Fruit fly (Drosophila melanogaster) Kc167 (cell line): Measurements from ENCODE around the gene Proc.

ENCODE experiments used
- Myc ChIP-seq: fragments of >200 bp; optimal IDR thresholded peaks from 2 replicates; lab custom pipeline; 2017; ENCODE audit warnings: missing external identifiers
- Sin3A ChIP-seq: fragments of >200 bp; optimal IDR thresholded peaks from 2 replicates; lab custom pipeline; 2018; ENCODE audit warnings: missing external identifiers
- h ChIP-seq: fragments of >200 bp; optimal IDR thresholded peaks from 3 replicates; lab custom pipeline; 2018; ENCODE audit warnings: missing external identifiers
- insv ChIP-seq: fragments of >200 bp; optimal IDR thresholded peaks from 3 replicates; lab custom pipeline; 2018; ENCODE audit warnings: missing external identifiers
- psq ChIP-seq: fragments of >200 bp; optimal IDR thresholded peaks from 2 replicates; lab custom pipeline; 2017; ENCODE audit warnings: missing external identifiers
- ttk ChIP-seq: sonication (Bioruptor generic); optimal IDR thresholded peaks from 2 replicates; lab custom pipeline; 2017; ENCODE audit warnings: missing external identifiers

- TF ChIP-seq Sin3A (no peak), ttk (lab: Kevin White, UChicago) (no peak), Myc (lab: Kevin White, UChicago) (no peak), insv (lab: Kevin White, UChicago) (no peak), psq (no peak), h (lab: Kevin White, UChicago) (no peak)
These were observed 741 bp upstream of the Proc start for dm6 chr2L:7871821-7872524.
